Worm (Caenorhabditis elegans) whole organism, mixed stage, embryonic: Measurements from ENCODE around the gene cpg-19.

ENCODE experiments used
- ceh-83 ChIP-seq: fragments of 200-800 bp; sonication (Bioruptor generic); optimal IDR thresholded peaks from 2 replicates; lab custom pipeline; 2018; ENCODE audit warnings: mild to moderate bottlenecking, missing genetic modification characterization, missing compliant biosample characterization
- ces-1 ChIP-seq: fragments of 150-350 bp; optimal IDR thresholded peaks from 2 replicates; lab custom pipeline; 2014; ENCODE audit warnings: missing biosample characterization, missing genetic modification reagents, missing genetic modification characterization
- lin-13 ChIP-seq: fragments of 150-350 bp; optimal IDR thresholded peaks from 2 replicates; lab custom pipeline; 2014; ENCODE audit warnings: missing biosample characterization, missing genetic modification characterization
- lsy-2 ChIP-seq: fragments of 150-350 bp; optimal IDR thresholded peaks from 2 replicates; lab custom pipeline; 2014; ENCODE audit warnings: missing biosample characterization, missing genetic modification characterization
- mls-2 ChIP-seq: sonication (generic microtip); optimal IDR thresholded peaks from 2 replicates; lab custom pipeline; 2016; ENCODE audit warnings: mild to moderate bottlenecking, missing genetic modification characterization, moderate library complexity, missing compliant biosample characterization
- nhr-12 ChIP-seq: fragments of 150-350 bp; optimal IDR thresholded peaks from 2 replicates; lab custom pipeline; 2014; ENCODE audit warnings: missing biosample characterization, missing genetic modification characterization
- nhr-2 ChIP-seq: fragments of 150-350 bp; optimal IDR thresholded peaks from 2 replicates; lab custom pipeline; 2014; ENCODE audit warnings: missing biosample characterization, missing genetic modification characterization
- nhr-28 ChIP-seq: fragments of 150-350 bp; optimal IDR thresholded peaks from 2 replicates; lab custom pipeline; 2014; ENCODE audit warnings: missing biosample characterization, missing genetic modification characterization
- nhr-76 ChIP-seq: sonication (generic microtip); optimal IDR thresholded peaks from 2 replicates; lab custom pipeline; 2017; ENCODE audit warnings: missing biosample characterization, missing genetic modification characterization
- sptf-1 ChIP-seq: sonication (generic microtip); optimal IDR thresholded peaks from 2 replicates; lab custom pipeline; 2017; ENCODE audit warnings: mild to moderate bottlenecking, missing genetic modification characterization, moderate library complexity, missing compliant biosample characterization
- unc-62 ChIP-seq: fragments of 150-350 bp; optimal IDR thresholded peaks from 2 replicates; lab custom pipeline; 2014; ENCODE audit warnings: missing biosample characterization, missing genetic modification reagents, missing genetic modification characterization
- ztf-11 ChIP-seq: fragments of 150-350 bp; optimal IDR thresholded peaks from 2 replicates; lab custom pipeline; 2014; ENCODE audit warnings: missing biosample characterization, missing genetic modification characterization

DNA sequence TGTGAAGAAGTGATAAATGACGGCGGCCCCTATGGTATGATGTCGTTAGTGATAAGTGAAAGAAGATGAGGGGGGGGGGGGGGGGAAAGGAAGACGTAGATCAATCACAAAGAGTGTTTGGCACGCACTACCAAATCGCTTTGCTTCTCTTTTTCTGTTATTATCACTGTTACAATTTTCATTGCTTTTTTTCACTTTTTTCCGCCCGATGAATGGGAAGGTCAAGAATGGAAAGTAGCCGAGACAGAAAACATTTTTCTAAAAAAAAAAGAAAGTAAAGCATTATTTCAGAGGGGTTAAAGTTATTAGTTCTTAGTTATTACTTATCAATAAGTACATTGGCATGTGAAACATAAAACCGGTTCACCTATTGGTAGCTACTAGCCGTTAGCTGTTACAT is 25.6 kb downstream of the cpg-19 start:
- TF ChIP-seq lin-13 (tag; lab: Kevin White, UChicago), result no peak
- TF ChIP-seq nhr-76, result no peak
- no peak for TF ChIP-seq ces-1 (GFP tag; lab: Kevin White, UChicago)
- TF ChIP-seq ceh-83 (GFP tag; lab: Kevin White, UChicago), result no peak
- TF ChIP-seq nhr-12 (tag; lab: Kevin White, UChicago), result no peak
- TF ChIP-seq unc-62, result no peak
- no peak for TF ChIP-seq nhr-2 (tag; lab: Kevin White, UChicago)
- no peak for TF ChIP-seq ztf-11
- no peak for TF ChIP-seq sptf-1 (tag; lab: Kevin White, UChicago)
- no peak for TF ChIP-seq nhr-28 (tag; lab: Kevin White, UChicago)
- no peak for TF ChIP-seq lsy-2
- TF ChIP-seq mls-2 (tag; lab: Kevin White, UChicago), result no peak
